Fruit fly (Drosophila melanogaster) whole organism: ENCODE measurements around the gene grn.
A peak's percentile ranks its signal among the peaks of the same experiment; 100 is the strongest.

Source experiments
- CG8478 ChIP-seq: fragments of >200 bp; optimal IDR thresholded peaks from 2 replicates; lab custom pipeline; 2018; ENCODE audit warnings: inconsistent platforms
- Dll ChIP-seq: fragments of >200 bp; optimal IDR thresholded peaks from 2 replicates; lab custom pipeline; 2017
- EcR ChIP-seq, 2 experiments: fragments of >200 bp; optimal IDR thresholded peaks; 2 replicates each; lab custom pipeline; 2017; ENCODE audit warnings: missing biosample characterization in 2 of 2, missing genetic modification characterization in 2 of 2, missing genetic modification reagents in 2 of 2
- pan ChIP-seq: fragments of >200 bp; optimal IDR thresholded peaks from 2 replicates; lab custom pipeline; 2017
- psq ChIP-seq: fragments of >200 bp; optimal IDR thresholded peaks from 2 replicates; lab custom pipeline; 2017
- usp ChIP-seq: fragments of >200 bp; optimal IDR thresholded peaks from 2 replicates; lab custom pipeline; 2017; ENCODE audit warnings: missing biosample characterization, missing genetic modification characterization, mixed read lengths

Gene grn

dm6 chr3R:8139854-8140402 is 41.3 kb downstream of the grn start:
- TF ChIP-seq EcR (GFP tag; optimal IDR thresholded peaks at IDR 0.05; lab: Kevin White, UChicago) = no peak
- TF ChIP-seq pan (lab: Kevin White, UChicago) = no peak
- TF ChIP-seq psq (lab: Kevin White, UChicago) = no peak
- TF ChIP-seq usp (GFP tag; lab: Kevin White, UChicago) = no peak
- no peak for TF ChIP-seq Dll (lab: Kevin White, UChicago)
- no peak for TF ChIP-seq CG8478 (lab: Kevin White, UChicago)

dm6 chr3R:8139326-8139725 is 41.9 kb downstream of the grn start:
- TF ChIP-seq CG8478 (lab: Kevin White, UChicago) (no peak), EcR (GFP tag; optimal IDR thresholded peaks at IDR 0.05; lab: Kevin White, UChicago) (no peak), pan (lab: Kevin White, UChicago) (no peak), psq (lab: Kevin White, UChicago) (no peak), usp (GFP tag; lab: Kevin White, UChicago) (no peak), Dll (lab: Kevin White, UChicago) (no peak)

dm6 chr3R:8138095-8138494 is 43.1 kb downstream of the grn start:
- TF ChIP-seq Dll (lab: Kevin White, UChicago) (no peak), CG8478 (lab: Kevin White, UChicago) (no peak)

dm6 chr3R:8134544-8134943 is 46.7 kb downstream of the grn start:
- no peak for TF ChIP-seq Dll (lab: Kevin White, UChicago)
- TF ChIP-seq pan (lab: Kevin White, UChicago) = no peak
- no peak for TF ChIP-seq usp (GFP tag; lab: Kevin White, UChicago)
- no peak for TF ChIP-seq CG8478 (lab: Kevin White, UChicago)
- TF ChIP-seq EcR (GFP tag; optimal IDR thresholded peaks at IDR 0.05; lab: Kevin White, UChicago) = no peak
- no peak for TF ChIP-seq psq (lab: Kevin White, UChicago)

- TF ChIP-seq CG8478 (lab: Kevin White, UChicago) = no peak
- no peak for TF ChIP-seq EcR (GFP tag; optimal IDR thresholded peaks at IDR 0.05; lab: Kevin White, UChicago)
- no peak for TF ChIP-seq Dll (lab: Kevin White, UChicago)
- no peak for TF ChIP-seq psq (lab: Kevin White, UChicago)
- no peak for TF ChIP-seq pan (lab: Kevin White, UChicago)
- no peak for TF ChIP-seq usp (GFP tag; lab: Kevin White, UChicago)
Measured at dm6 chr3R:8132398-8132797, 48.8 kb downstream of the grn start.

- TF ChIP-seq pan (lab: Kevin White, UChicago) (peak; percentile 61), CG8478 (lab: Kevin White, UChicago) (no peak)
Measured at dm6 chr3R:8127151-8127690, 54.0 kb downstream of the grn start.

dm6 chr3R:8126316-8127150 is 54.7 kb downstream of the grn start, which contains the start of the genes CG9667 and Arl8:
Gene CG9667, minus strand, starts transcription at chr3R:8126357.
Gene Arl8, plus strand, starts transcription at chr3R:8126605.
- no peak for TF ChIP-seq EcR (GFP tag; optimal IDR thresholded peaks at IDR 0.05; lab: Kevin White, UChicago)
- TF ChIP-seq usp (GFP tag; lab: Kevin White, UChicago) = no peak
- no peak for TF ChIP-seq pan (lab: Kevin White, UChicago)

- TF ChIP-seq CG8478 (lab: Kevin White, UChicago) (no peak), EcR (GFP tag; optimal IDR thresholded peaks at IDR 0.05; lab: Kevin White, UChicago) (no peak), usp (GFP tag; lab: Kevin White, UChicago) (no peak), psq (lab: Kevin White, UChicago) (no peak), Dll (lab: Kevin White, UChicago) (no peak), pan (lab: Kevin White, UChicago) (no peak)
Measured at dm6 chr3R:8122198-8122970, 58.9 kb downstream of the grn start, which contains the start of gene CG7878. Gene CG7878, plus strand, starts transcription at chr3R:8122725.

dm6 chr3R:8120338-8120662 is 60.9 kb downstream of the grn start:
- TF ChIP-seq usp (GFP tag; lab: Kevin White, UChicago) = no peak
- TF ChIP-seq Dll (lab: Kevin White, UChicago) = no peak
- no peak for TF ChIP-seq CG8478 (lab: Kevin White, UChicago)
- no peak for TF ChIP-seq psq (lab: Kevin White, UChicago)
- no peak for TF ChIP-seq pan (lab: Kevin White, UChicago)
- no peak for TF ChIP-seq EcR (GFP tag; optimal IDR thresholded peaks at IDR 0.05; lab: Kevin White, UChicago)

- TF ChIP-seq EcR (GFP tag; optimal IDR thresholded peaks at IDR 0.05; lab: Kevin White, UChicago) (no peak), CG8478 (lab: Kevin White, UChicago) (no peak), Dll (lab: Kevin White, UChicago) (peak; percentile 80), pan (lab: Kevin White, UChicago) (no peak)
Measured at dm6 chr3R:8119457-8120337, 61.5 kb downstream of the grn start.
